Fruit fly (Drosophila melanogaster) whole organism, embryonic: ENCODE results near the gene CG17777.
A peak's percentile ranks its signal among the peaks of the same experiment; 100 is the strongest.

Experiments
- Aef1 ChIP-seq: fragments of 200-800 bp; sonication (Bioruptor generic); IDR thresholded peaks from 3 replicates; pipeline ENCODE4 v1.3.6; 2022; ENCODE audit warnings: missing biosample characterization, missing genetic modification characterization
- BtbVII ChIP-seq: fragments of 200-800 bp; sonication (Bioruptor generic); optimal IDR thresholded peaks from 3 replicates; lab custom pipeline; 2017; ENCODE audit warnings: missing biosample characterization, mild to moderate bottlenecking, missing genetic modification characterization
- CG10274 ChIP-seq: fragments of 200-800 bp; sonication (Bioruptor generic); optimal IDR thresholded peaks from 3 replicates; lab custom pipeline; 2017; ENCODE audit warnings: missing biosample characterization, mild to moderate bottlenecking, missing genetic modification characterization
- CG12104 ChIP-seq: fragments of 200-800 bp; sonication (Bioruptor generic); optimal IDR thresholded peaks from 3 replicates; lab custom pipeline; 2016; ENCODE audit warnings: missing biosample characterization, missing genetic modification characterization
- CG12299 ChIP-seq: fragments of 200-800 bp; sonication (Bioruptor generic); optimal IDR thresholded peaks from 2 replicates; lab custom pipeline; 2018; ENCODE audit warnings: missing biosample characterization, mild to moderate bottlenecking, missing genetic modification characterization
- CG12659 ChIP-seq: fragments of 200-800 bp; sonication (Bioruptor generic); optimal IDR thresholded peaks from 3 replicates; lab custom pipeline; 2017; ENCODE audit warnings: mild to moderate bottlenecking, missing biosample characterization, missing genetic modification reagents, missing genetic modification characterization
- CG1602 ChIP-seq: fragments of 200-800 bp; sonication (Bioruptor generic); optimal IDR thresholded peaks from 3 replicates; lab custom pipeline; 2016; ENCODE audit warnings: missing biosample characterization, missing genetic modification characterization
- CG18262 ChIP-seq: fragments of 200-800 bp; optimal IDR thresholded peaks from 3 replicates; lab custom pipeline; 2019; ENCODE audit warnings: missing biosample characterization, mild to moderate bottlenecking, missing genetic modification characterization, moderate library complexity
- CG18476 ChIP-seq: fragments of 200-800 bp; sonication (Bioruptor generic); optimal IDR thresholded peaks from 2 replicates; lab custom pipeline; 2016; ENCODE audit warnings: missing biosample characterization, mild to moderate bottlenecking, missing genetic modification characterization
- CG2712 ChIP-seq: fragments of 200-800 bp; optimal IDR thresholded peaks from 3 replicates; lab custom pipeline; 2019; ENCODE audit warnings: missing biosample characterization, mild to moderate bottlenecking, missing genetic modification characterization, moderate library complexity
- CG31388 ChIP-seq: fragments of 200-800 bp; sonication (Bioruptor generic); optimal IDR thresholded peaks from 2 replicates; lab custom pipeline; 2016; ENCODE audit warnings: missing biosample characterization, missing genetic modification characterization
- CG3163 ChIP-seq: fragments of 200-800 bp; sonication (Bioruptor generic); optimal IDR thresholded peaks from 3 replicates; lab custom pipeline; 2016; ENCODE audit warnings: missing biosample characterization, missing genetic modification characterization
- CG3838 ChIP-seq: fragments of 200-800 bp; sonication (Bioruptor generic); optimal IDR thresholded peaks from 3 replicates; lab custom pipeline; 2016; ENCODE audit warnings: missing biosample characterization, missing genetic modification characterization
- CG4360 ChIP-seq: fragments of 200-800 bp; sonication (Bioruptor generic); IDR thresholded peaks from 2 replicates; pipeline ENCODE4 v1.3.6; 2022; ENCODE audit warnings: missing biosample characterization, missing genetic modification characterization
- CG4854 ChIP-seq: fragments of 200-800 bp; sonication (Bioruptor generic); optimal IDR thresholded peaks from 2 replicates; lab custom pipeline; 2016; ENCODE audit warnings: missing biosample characterization, missing genetic modification characterization, inconsistent platforms
- CG6689 ChIP-seq: fragments of 200-800 bp; sonication (Bioruptor generic); IDR thresholded peaks from 2 replicates; pipeline ENCODE4 v1.3.6; 2022; ENCODE audit warnings: missing biosample characterization, missing genetic modification characterization
- CG6813 ChIP-seq: fragments of 200-800 bp; sonication (Bioruptor generic); optimal IDR thresholded peaks from 2 replicates; lab custom pipeline; 2017; ENCODE audit warnings: missing biosample characterization, missing genetic modification characterization, mild to moderate bottlenecking, moderate library complexity, missing genetic modification reagents
- CG7357 ChIP-seq: fragments of 200-800 bp; sonication (Bioruptor generic); IDR thresholded peaks from 3 replicates; pipeline ENCODE4 v1.3.6; 2022; ENCODE audit warnings: missing biosample characterization, missing genetic modification characterization
- CTCF ChIP-seq: fragments of 200-800 bp; sonication (Bioruptor generic); optimal IDR thresholded peaks from 2 replicates; lab custom pipeline; 2017; ENCODE audit warnings: missing biosample characterization, mild to moderate bottlenecking, missing genetic modification characterization, moderate library complexity
- Chrac-16 ChIP-seq: fragments of 200-800 bp; sonication (Bioruptor generic); optimal IDR thresholded peaks from 3 replicates; lab custom pipeline; 2016; ENCODE audit warnings: missing biosample characterization, missing genetic modification characterization
- Dll ChIP-seq: fragments of 200-800 bp; sonication (Bioruptor generic); IDR thresholded peaks from 4 replicates; pipeline ENCODE4 v1.3.6; 2022; ENCODE audit warnings: missing biosample characterization, missing genetic modification characterization; ENCODE audit not compliant: partially characterized antibody
- E2f2 ChIP-seq: fragments of 200-800 bp; sonication (Bioruptor generic); IDR thresholded peaks from 2 replicates; pipeline ENCODE4 v1.3.6; 2022; ENCODE audit warnings: missing biosample characterization, missing genetic modification characterization
- Ets65A ChIP-seq: fragments of 200-800 bp; sonication (Bioruptor generic); peaks from one replicate; lab custom pipeline; 2016; ENCODE audit warnings: missing biosample characterization, missing genetic modification characterization
- Jarid2 ChIP-seq: fragments of 200-800 bp; sonication (Bioruptor generic); optimal IDR thresholded peaks from 3 replicates; lab custom pipeline; 2017; ENCODE audit warnings: mild to moderate bottlenecking, missing biosample characterization, missing genetic modification reagents, missing genetic modification characterization
- Med ChIP-seq: fragments of 200-800 bp; sonication (Bioruptor generic); peaks from one replicate; lab custom pipeline; 2016; ENCODE audit warnings: missing biosample characterization, missing genetic modification characterization, mild to moderate bottlenecking, inconsistent platforms, moderate library complexity
- Optix ChIP-seq: fragments of 200-800 bp; sonication (Bioruptor generic); IDR thresholded peaks from 3 replicates; pipeline ENCODE4 v1.3.6; 2022; ENCODE audit warnings: missing biosample characterization, missing genetic modification characterization
- Poxn ChIP-seq: fragments of 200-800 bp; sonication (Bioruptor generic); IDR thresholded peaks from 2 replicates; pipeline ENCODE4 v1.3.6; 2022; ENCODE audit warnings: missing biosample characterization, missing genetic modification characterization
- Sry-β ChIP-seq: fragments of 200-800 bp; sonication (Bioruptor generic); optimal IDR thresholded peaks from 2 replicates; lab custom pipeline; 2018; ENCODE audit warnings: missing biosample characterization, mild to moderate bottlenecking, missing genetic modification characterization, moderate library complexity
- Ssrp ChIP-seq: fragments of 200-800 bp; sonication (Bioruptor generic); optimal IDR thresholded peaks from 2 replicates; lab custom pipeline; 2018; ENCODE audit warnings: missing biosample characterization, mild to moderate bottlenecking, missing genetic modification characterization, moderate library complexity
- Stat92E ChIP-seq, 3 experiments: fragments of >200 bp in 2 of 3; fragments of 200-800 bp in 1 of 3; sonication (Bioruptor generic) in 1 of 3; optimal IDR thresholded peaks; 2 replicates each; lab custom pipeline; 2017 to 2019; ENCODE audit warnings: missing biosample characterization in 3 of 3, missing genetic modification characterization in 3 of 3, mild to moderate bottlenecking in 1 of 3, moderate library complexity in 1 of 3
- YL-1 ChIP-seq: fragments of 200-800 bp; sonication (Bioruptor generic); optimal IDR thresholded peaks from 3 replicates; lab custom pipeline; 2017; ENCODE audit warnings: missing biosample characterization, mild to moderate bottlenecking, missing genetic modification characterization
- cas ChIP-seq: fragments of 200-800 bp; sonication (Bioruptor generic); IDR thresholded peaks from 2 replicates; pipeline ENCODE4 v1.3.6; 2022; ENCODE audit warnings: missing biosample characterization, missing genetic modification characterization
- croc ChIP-seq: fragments of 200-800 bp; sonication (Bioruptor generic); conservative IDR thresholded peaks from 3 replicates; pipeline ENCODE4 v1.3.6; 2022; ENCODE audit warnings: missing biosample characterization, missing genetic modification characterization
- dmrt99B ChIP-seq: fragments of 200-800 bp; sonication (Bioruptor generic); optimal IDR thresholded peaks from 2 replicates; lab custom pipeline; 2018; ENCODE audit warnings: missing biosample characterization, mild to moderate bottlenecking, missing genetic modification characterization, moderate library complexity
- fd96Cb ChIP-seq: fragments of 200-800 bp; sonication (Bioruptor generic); optimal IDR thresholded peaks from 2 replicates; lab custom pipeline; 2018; ENCODE audit warnings: missing biosample characterization, mild to moderate bottlenecking, missing genetic modification characterization, moderate library complexity
- gro ChIP-seq: fragments of 200-800 bp; sonication (Bioruptor generic); optimal IDR thresholded peaks from 2 replicates; lab custom pipeline; 2016; ENCODE audit warnings: missing biosample characterization, missing genetic modification characterization
- insv ChIP-seq, 2 experiments: fragments of 200-800 bp; sonication (Bioruptor generic); optimal IDR thresholded peaks; 3 replicates each; lab custom pipeline; 2016 to 2018; ENCODE audit warnings: missing biosample characterization in 2 of 2, missing genetic modification characterization in 2 of 2
- klu ChIP-seq: fragments of 200-800 bp; sonication (Bioruptor generic); IDR thresholded peaks from 2 replicates; pipeline ENCODE4 v1.3.6; 2022; ENCODE audit warnings: missing biosample characterization, missing genetic modification characterization
- luna ChIP-seq: fragments of 200-800 bp; sonication (Bioruptor generic); optimal IDR thresholded peaks from 2 replicates; lab custom pipeline; 2016; ENCODE audit warnings: missing biosample characterization, missing genetic modification characterization
- nau ChIP-seq: fragments of 200-800 bp; sonication (Bioruptor generic); optimal IDR thresholded peaks from 3 replicates; lab custom pipeline; 2017; ENCODE audit warnings: missing biosample characterization, mild to moderate bottlenecking, missing genetic modification characterization, missing genetic modification reagents
- nerfin-1 ChIP-seq: fragments of 200-800 bp; sonication (Bioruptor generic); optimal IDR thresholded peaks from 3 replicates; lab custom pipeline; 2019; ENCODE audit warnings: missing biosample characterization, mild to moderate bottlenecking, missing genetic modification characterization, moderate library complexity
- nmo ChIP-seq: fragments of 200-800 bp; sonication (Bioruptor generic); optimal IDR thresholded peaks from 2 replicates; lab custom pipeline; 2018; ENCODE audit warnings: missing biosample characterization, mild to moderate bottlenecking, missing genetic modification characterization, moderate library complexity
- oc ChIP-seq: fragments of 200-800 bp; sonication (Bioruptor generic); optimal IDR thresholded peaks from 2 replicates; lab custom pipeline; 2018; ENCODE audit warnings: missing biosample characterization, mild to moderate bottlenecking, missing genetic modification characterization, moderate library complexity
- pros ChIP-seq: fragments of 200-800 bp; sonication (Bioruptor generic); optimal IDR thresholded peaks from 3 replicates; lab custom pipeline; 2019; ENCODE audit warnings: missing biosample characterization, mild to moderate bottlenecking, missing genetic modification characterization, moderate library complexity
- rib ChIP-seq: fragments of 200-800 bp; sonication (Bioruptor generic); IDR thresholded peaks from 2 replicates; pipeline ENCODE4 v1.3.6; 2022; ENCODE audit warnings: missing biosample characterization, missing genetic modification characterization
- schlank ChIP-seq: fragments of 200-800 bp; sonication (Bioruptor generic); optimal IDR thresholded peaks from 2 replicates; lab custom pipeline; 2018; ENCODE audit warnings: missing biosample characterization, mild to moderate bottlenecking, missing genetic modification characterization
- seq ChIP-seq: fragments of 200-800 bp; sonication (Bioruptor generic); IDR thresholded peaks from 2 replicates; pipeline ENCODE4 v1.3.6; 2022; ENCODE audit warnings: missing biosample characterization, missing genetic modification characterization
- tup ChIP-seq: fragments of 200-800 bp; sonication (Bioruptor generic); optimal IDR thresholded peaks from 2 replicates; lab custom pipeline; 2016; ENCODE audit warnings: missing biosample characterization, mild to moderate bottlenecking, missing genetic modification characterization, moderate library complexity
- vfl ChIP-seq: fragments of 200-800 bp; sonication (Bioruptor generic); optimal IDR thresholded peaks from 2 replicates; lab custom pipeline; 2016; ENCODE audit warnings: missing biosample characterization, missing genetic modification characterization
- wek ChIP-seq: fragments of 200-800 bp; sonication (Bioruptor generic); optimal IDR thresholded peaks from 3 replicates; lab custom pipeline; 2018; ENCODE audit warnings: missing biosample characterization, mild to moderate bottlenecking, missing genetic modification characterization, moderate library complexity

The CG17777 gene

dm6 chrX:2222181-2222790 lies 35.6 kb downstream of the CG17777 start, which contains the start of gene Vinc (continued):
- TF ChIP-seq Ets65A (peak; percentile 97), CG4854 (GFP tag; lab: Kevin White, UChicago) (peak; percentile 73), Jarid2 (GFP tag; lab: Kevin White, UChicago) (peak; percentile 86), CG6689 (peak; percentile 92), CG18262 (peak; percentile 85), insv (GFP tag; optimal IDR thresholded peaks at IDR 0.05; lab: Kevin White, UChicago) (no peak), pros (GFP tag; lab: Kevin White, UChicago) (peak; percentile 81), nmo (GFP tag; lab: Kevin White, UChicago) (peak; percentile 91), Sry-β (GFP tag; lab: Kevin White, UChicago) (peak; percentile 53), Ssrp (tag; lab: Kevin White, UChicago) (peak; percentile 54), CG12299 (tag; lab: Kevin White, UChicago) (peak; percentile 77), E2f2 (GFP tag; lab: Robert Waterston, UW) (peak; percentile 86), CG1602 (GFP tag; lab: Kevin White, UChicago) (peak; percentile 60), fd96Cb (peak; percentile 85), schlank (tag; lab: Kevin White, UChicago) (peak; percentile 45), Med (GFP tag; lab: Kevin White, UChicago) (peak; percentile 98), CG3838 (GFP tag; lab: Kevin White, UChicago) (no peak), gro (GFP tag; lab: Kevin White, UChicago) (peak; percentile 66), CG10274 (GFP tag; lab: Kevin White, UChicago) (peak; percentile 82), YL-1 (peak; percentile 11), BtbVII (GFP tag; lab: Kevin White, UChicago) (peak; percentile 93), CG4360 (no peak), CG31388 (GFP tag; lab: Kevin White, UChicago) (peak; percentile 51), Chrac-16 (peak; percentile 52), Poxn (GFP tag; lab: Robert Waterston, UW) (0 out of 2 replicates have a peak, but pooled peaks have one; percentile 30), oc (peak; percentile 16), seq (GFP tag; lab: Robert Waterston, UW) (peak; percentile 66; the same call in 1 of the 2 replicates), CG2712 (tag; lab: Kevin White, UChicago) (peak; percentile 89), wek (GFP tag; lab: Kevin White, UChicago) (no peak), luna (GFP tag; lab: Kevin White, UChicago) (peak; percentile 64), Optix (peak; percentile 52; the same call in 1 of the 3 replicates), nau (no peak), CTCF (GFP tag; lab: Kevin White, UChicago) (peak; percentile 38), Dll (GFP tag; lab: Robert Waterston, UW) (peak; percentile 50; the same call in 2 of the 4 replicates), rib (GFP tag; lab: Robert Waterston, UW) (peak; percentile 63; the same call in 1 of the 2 replicates), CG3163 (peak; percentile 39), Aef1 (peak; percentile 81), croc (GFP tag; lab: Robert Waterston, UW) (peak; percentile 75), klu (GFP tag; lab: Robert Waterston, UW) (peak; percentile 71; the same call in 1 of the 2 replicates), nerfin-1 (tag; lab: Kevin White, UChicago) (peak; percentile 86), CG6813 (GFP tag; lab: Kevin White, UChicago) (peak; percentile 85), Stat92E (GFP tag; optimal IDR thresholded peaks at IDR 0.05; lab: Kevin White, UChicago) (peak in 1 of 3 experiments; percentile 42), CG12104 (GFP tag; lab: Kevin White, UChicago) (peak; percentile 74), CG12659 (peak; percentile 82), tup (GFP tag; lab: Kevin White, UChicago) (peak; percentile 83), cas (GFP tag; lab: Robert Waterston, UW) (peak; percentile 68; the same call in 1 of the 2 replicates), CG7357 (GFP tag; lab: Robert Waterston, UW) (peak; percentile 75), CG18476 (peak; percentile 78), dmrt99B (peak; percentile 80), vfl (GFP tag; lab: Kevin White, UChicago) (peak; percentile 63)
